Worm (Caenorhabditis elegans): Measurements from ENCODE around the gene T04B8.1.
"Not testable (repeated sequence)": the region's sequence is repeated elsewhere in the genome, so short reads cannot be mapped to it uniquely, and the experiment has no call there.

Gene T04B8.1

ce11 chrII:608341-608740, 25.7 kb upstream of the T04B8.1 start, which contains the start of gene W04H10.6:
Gene W04H10.6 (minus strand): TSS chrII:608441.
- TF ChIP-seq dpl-1 (GFP tag; optimal IDR thresholded peaks at IDR 0.05): peak in 2 of 3 experiments; percentile 20 to 24
- no peak for TF ChIP-seq ets-5 (GFP tag; IDR thresholded peaks at IDR 0.05)
- TF ChIP-seq unc-30 (tag; optimal IDR thresholded peaks at IDR 0.05): no peak
- TF ChIP-seq nhr-85 (tag): peak; percentile 78
- TF ChIP-seq snu-23 (GFP tag; optimal IDR thresholded peaks at IDR 0.05): peak; percentile 31
- no peak for TF ChIP-seq unc-98 (GFP tag; IDR thresholded peaks at IDR 0.05)
- TF ChIP-seq blmp-1 (tag; optimal IDR thresholded peaks at IDR 0.05): peak; percentile 36

- TF ChIP-seq nhr-85 (tag): no peak
- TF ChIP-seq unc-30 (tag; optimal IDR thresholded peaks at IDR 0.05): no peak
- no peak for TF ChIP-seq F16B12.6 (tag; optimal IDR thresholded peaks at IDR 0.05)
- no peak for TF ChIP-seq lin-13 (GFP tag; optimal IDR thresholded peaks at IDR 0.05)
- TF ChIP-seq jun-1 (tag; optimal IDR thresholded peaks at IDR 0.05): no peak
- TF ChIP-seq skn-1 (tag; optimal IDR thresholded peaks at IDR 0.05): no peak
- TF ChIP-seq fos-1 (tag; optimal IDR thresholded peaks at IDR 0.05): no peak
- TF ChIP-seq nhr-76 (tag; optimal IDR thresholded peaks at IDR 0.05): no peak
- TF ChIP-seq lin-35 (GFP tag; optimal IDR thresholded peaks at IDR 0.05): no peak
- no peak for TF ChIP-seq snu-23 (GFP tag; optimal IDR thresholded peaks at IDR 0.05)
These were observed 25.3 kb upstream of the T04B8.1 start, which contains the start of gene W04H10.1 for ce11 chrII:608757-609156. Gene W04H10.1 (plus strand): TSS chrII:609057.

- not testable (repeated sequence) for TF ChIP-seq unc-98 (GFP tag; IDR thresholded peaks at IDR 0.05); C16A3.4 (tag; optimal IDR thresholded peaks at IDR 0.05); fkh-8 (tag; optimal IDR thresholded peaks at IDR 0.05)
These were observed 21.7 kb upstream of the T04B8.1 start, which contains the start of gene clec-118 for ce11 chrII:612361-612760. Gene clec-118 (minus strand): TSS chrII:612461.

ce11 chrII:614701-615100, 19.4 kb upstream of the T04B8.1 start:
- TF ChIP-seq ets-5 (GFP tag; IDR thresholded peaks at IDR 0.05) (no peak), egl-13 (tag; optimal IDR thresholded peaks at IDR 0.05) (no peak), lin-35 (GFP tag; optimal IDR thresholded peaks at IDR 0.05) (no peak), sptf-1 (tag; optimal IDR thresholded peaks at IDR 0.05) (no peak), ceh-90 (tag; optimal IDR thresholded peaks at IDR 0.05) (no peak), fkh-4 (tag; optimal IDR thresholded peaks at IDR 0.05; ENCODE audit: borderline replicate concordance) (no peak)

- TF ChIP-seq elt-2 (tag; optimal IDR thresholded peaks at IDR 0.05): peak; percentile 15
- TF ChIP-seq lin-39 (tag; optimal IDR thresholded peaks at IDR 0.05): no peak
- peak in 1 of 2 experiments; percentile 18 for TF ChIP-seq lin-35 (GFP tag; optimal IDR thresholded peaks at IDR 0.05)
These were observed 12.9 kb upstream of the T04B8.1 start for ce11 chrII:621141-621540.

ce11 chrII:622478-622877, 11.6 kb upstream of the T04B8.1 start:
- TF ChIP-seq ceh-8 (GFP tag; optimal IDR thresholded peaks at IDR 0.05): no peak
- peak; percentile 64 to 80 for TF ChIP-seq efl-1 (optimal IDR thresholded peaks at IDR 0.05)
- TF ChIP-seq efl-1 (GFP tag; optimal IDR thresholded peaks at IDR 0.05 in 1 of 2): peak; percentile 22 to 87
- peak; percentile 2 for TF ChIP-seq lin-13 (GFP tag; optimal IDR thresholded peaks at IDR 0.05)
- TF ChIP-seq Y116A8C.19 (tag; optimal IDR thresholded peaks at IDR 0.05; ENCODE audit: borderline replicate concordance): no peak
- peak in 1 of 2 experiments; percentile 8 for TF ChIP-seq lsy-2 (tag; optimal IDR thresholded peaks at IDR 0.05)
- no peak for TF ChIP-seq isw-1 (GFP tag; IDR thresholded peaks at IDR 0.05)
- peak; percentile 16 for TF ChIP-seq skn-1 (tag; optimal IDR thresholded peaks at IDR 0.05)
- TF ChIP-seq lin-14 (GFP tag; optimal IDR thresholded peaks at IDR 0.05): peak; percentile 66
- no peak for TF ChIP-seq nhr-47 (tag; optimal IDR thresholded peaks at IDR 0.05)
- no peak for TF ChIP-seq mep-1 (tag; optimal IDR thresholded peaks at IDR 0.05)
- TF ChIP-seq ztf-11 (tag; optimal IDR thresholded peaks at IDR 0.05): no peak
- TF ChIP-seq nhr-71 (tag; optimal IDR thresholded peaks at IDR 0.05): no peak
- peak; percentile 13 for TF ChIP-seq fkh-8 (tag; optimal IDR thresholded peaks at IDR 0.05)
- peak in 1 of 3 experiments; percentile 8 for TF ChIP-seq dpl-1 (GFP tag; optimal IDR thresholded peaks at IDR 0.05)
- TF ChIP-seq elt-2 (tag; optimal IDR thresholded peaks at IDR 0.05): no peak
- peak; percentile 54 for TF ChIP-seq rnt-1 (tag; optimal IDR thresholded peaks at IDR 0.05)
- peak; percentile 28 for TF ChIP-seq xbp-1 (tag; optimal IDR thresholded peaks at IDR 0.05)
- no peak for TF ChIP-seq mdl-1 (tag; optimal IDR thresholded peaks at IDR 0.05)
- TF ChIP-seq swsn-7 (tag; optimal IDR thresholded peaks at IDR 0.05): peak; percentile 9
- no peak for TF ChIP-seq lin-39 (tag; optimal IDR thresholded peaks at IDR 0.05)
- TF ChIP-seq lin-35 (GFP tag; optimal IDR thresholded peaks at IDR 0.05): peak in 1 of 2 experiments; percentile 35
- TF ChIP-seq nhr-237 (tag; optimal IDR thresholded peaks at IDR 0.05): no peak
- TF ChIP-seq F16B12.6 (tag; optimal IDR thresholded peaks at IDR 0.05): peak; percentile 6
- peak in 1 of 3 experiments; percentile 28 for TF ChIP-seq ceh-82 (tag; optimal IDR thresholded peaks at IDR 0.05)
